Worm (Caenorhabditis elegans): ENCODE results near the gene T12B3.2.

- no peak for TF ChIP-seq dmd-4 (tag; optimal IDR thresholded peaks at IDR 0.05)
- TF ChIP-seq nhr-77 (tag; optimal IDR thresholded peaks at IDR 0.05) = no peak
- no peak for TF ChIP-seq nhr-237 (tag; optimal IDR thresholded peaks at IDR 0.05)
- TF ChIP-seq nhr-12 (tag; optimal IDR thresholded peaks at IDR 0.05) = no peak
- TF ChIP-seq nhr-129 (tag; optimal IDR thresholded peaks at IDR 0.05) = peak; percentile 19
- TF ChIP-seq R02D3.7 (tag; optimal IDR thresholded peaks at IDR 0.05) = no peak
- TF ChIP-seq lsy-2 (tag; optimal IDR thresholded peaks at IDR 0.05) = peak in 1 of 2 experiments; percentile 8
- TF ChIP-seq sem-4 (tag; optimal IDR thresholded peaks at IDR 0.05) = no peak
- no peak for TF ChIP-seq blmp-1 (tag; optimal IDR thresholded peaks at IDR 0.05; ENCODE audit: insufficient read depth)
- no peak for TF ChIP-seq elt-1 (tag; optimal IDR thresholded peaks at IDR 0.05)
- TF ChIP-seq ama-1 (optimal IDR thresholded peaks at IDR 0.05) = no peak
- no peak for TF ChIP-seq alr-1 (tag; optimal IDR thresholded peaks at IDR 0.05)
- no peak for TF ChIP-seq elt-3 (tag; optimal IDR thresholded peaks at IDR 0.05)
These were observed 51.7 kb downstream of the T12B3.2 start for ce11 chrIV:7428347-7428746.

Data from whole organism, L2 larva.